Worm (Caenorhabditis elegans): ENCODE results near the gene nhr-14.

DNA sequence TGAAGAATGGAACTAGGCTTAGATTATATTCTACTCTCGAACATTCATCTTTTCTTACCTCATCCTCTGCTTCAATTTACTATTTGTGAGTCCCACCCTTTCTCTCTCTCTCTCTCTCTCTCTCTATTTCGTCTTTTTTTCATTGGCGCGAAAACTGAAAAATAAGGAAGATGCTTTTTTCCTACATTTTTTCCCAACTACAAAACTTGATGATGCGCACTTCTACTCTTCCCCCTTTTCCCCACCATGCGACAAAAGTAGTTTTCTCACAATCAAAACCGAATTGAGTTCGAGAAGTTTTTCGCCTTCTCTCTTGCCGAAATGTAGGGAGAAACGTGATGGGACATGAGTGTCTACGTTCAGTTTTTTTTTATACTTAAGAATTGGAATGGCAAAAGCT, 13.9 kb upstream of the nhr-14 start:
- TF ChIP-seq nhr-76 (tag; optimal IDR thresholded peaks at IDR 0.05) (no peak), nhr-12 (tag; optimal IDR thresholded peaks at IDR 0.05) (no peak), nhr-237 (tag; optimal IDR thresholded peaks at IDR 0.05) (no peak), ZK546.5 (tag; optimal IDR thresholded peaks at IDR 0.05) (no peak), ztf-4 (tag; optimal IDR thresholded peaks at IDR 0.05) (no peak)
